Fruit fly (Drosophila melanogaster): ENCODE measurements around the gene Taf6.

The Taf6 gene

dm6 chr3L:19574452-19574851, 24.4 kb upstream of the Taf6 start:
- TF ChIP-seq Hr38 (GFP tag; optimal IDR thresholded peaks at IDR 0.05) (no peak), Sox102F (GFP tag; optimal IDR thresholded peaks at IDR 0.05) (no peak), salr (GFP tag; optimal IDR thresholded peaks at IDR 0.05) (no peak), Lpt (GFP tag; optimal IDR thresholded peaks at IDR 0.05) (no peak), svp (GFP tag) (no peak), CG4318 (GFP tag; optimal IDR thresholded peaks at IDR 0.05) (no peak), Sox15 (GFP tag; optimal IDR thresholded peaks at IDR 0.05) (no peak), Hr39 (GFP tag; optimal IDR thresholded peaks at IDR 0.05) (no peak), spab (GFP tag; optimal IDR thresholded peaks at IDR 0.05) (no peak), Eip78C (GFP tag) (no peak), CG6276 (GFP tag; optimal IDR thresholded peaks at IDR 0.05) (no peak), fd59A (GFP tag; optimal IDR thresholded peaks at IDR 0.05) (no peak), CG6808 (GFP tag; optimal IDR thresholded peaks at IDR 0.05) (no peak), Blimp-1 (GFP tag; optimal IDR thresholded peaks at IDR 0.05) (no peak), CG10669 (GFP tag; optimal IDR thresholded peaks at IDR 0.05) (no peak), CG16779 (tag; optimal IDR thresholded peaks at IDR 0.05) (no peak), CG8632 (GFP tag; optimal IDR thresholded peaks at IDR 0.05) (no peak)

- peak; percentile 17 for TF ChIP-seq achi (GFP tag; optimal IDR thresholded peaks at IDR 0.05)
- no peak for TF ChIP-seq CG34406 (GFP tag; optimal IDR thresholded peaks at IDR 0.05)
- TF ChIP-seq Smox (GFP tag; optimal IDR thresholded peaks at IDR 0.05) = peak; percentile 14
- peak; percentile 44 for TF ChIP-seq esn (GFP tag; optimal IDR thresholded peaks at IDR 0.05)
- peak; percentile 50 for TF ChIP-seq Met (GFP tag; optimal IDR thresholded peaks at IDR 0.05)
- TF ChIP-seq CG11902 (GFP tag; optimal IDR thresholded peaks at IDR 0.05) = no peak
- peak; percentile 64 for TF ChIP-seq vri (GFP tag; optimal IDR thresholded peaks at IDR 0.05)
- TF ChIP-seq Sox102F (GFP tag; optimal IDR thresholded peaks at IDR 0.05) = peak; percentile 30
- TF ChIP-seq CG7368 (GFP tag; optimal IDR thresholded peaks at IDR 0.05) = peak; percentile 7
- TF ChIP-seq pdm3 (GFP tag; optimal IDR thresholded peaks at IDR 0.05) = peak; percentile 4
- peak; percentile 29 for TF ChIP-seq CG8632 (GFP tag; optimal IDR thresholded peaks at IDR 0.05)
- TF ChIP-seq fkh (GFP tag; optimal IDR thresholded peaks at IDR 0.05) = peak; percentile 94
- TF ChIP-seq CG31627 (GFP tag; optimal IDR thresholded peaks at IDR 0.05) = peak; percentile 3
- peak; percentile 20 for TF ChIP-seq Eip78C (GFP tag)
- TF ChIP-seq svp (GFP tag) = peak; percentile 25
- TF ChIP-seq CG6163 (GFP tag; IDR thresholded peaks at IDR 0.05) = no peak
- peak; percentile 14 for TF ChIP-seq CG6792 (GFP tag; optimal IDR thresholded peaks at IDR 0.05)
- no peak for TF ChIP-seq CG32006 (GFP tag; optimal IDR thresholded peaks at IDR 0.05)
Observed at dm6 chr3L:19575650-19576049, 23.2 kb upstream of the Taf6 start.

dm6 chr3L:19579346-19579745, 19.5 kb upstream of the Taf6 start:
- TF ChIP-seq CG8632 (GFP tag; optimal IDR thresholded peaks at IDR 0.05) (no peak), CG6276 (GFP tag; optimal IDR thresholded peaks at IDR 0.05) (no peak), Smox (GFP tag; optimal IDR thresholded peaks at IDR 0.05) (no peak), ss (GFP tag; optimal IDR thresholded peaks at IDR 0.05) (no peak), net (GFP tag; optimal IDR thresholded peaks at IDR 0.05) (no peak), CG11294 (GFP tag; IDR thresholded peaks at IDR 0.05) (no peak), CG16779 (tag; optimal IDR thresholded peaks at IDR 0.05) (no peak), achi (GFP tag; optimal IDR thresholded peaks at IDR 0.05) (no peak), Gug (GFP tag; IDR thresholded peaks at IDR 0.05) (no peak), dsx (GFP tag; optimal IDR thresholded peaks at IDR 0.05; ENCODE audit: poor library complexity, severe bottlenecking) (no peak), CG7368 (GFP tag; optimal IDR thresholded peaks at IDR 0.05) (no peak), CG6163 (GFP tag; IDR thresholded peaks at IDR 0.05) (no peak), CG9139 (GFP tag; optimal IDR thresholded peaks at IDR 0.05) (no peak), Hr38 (GFP tag; optimal IDR thresholded peaks at IDR 0.05) (no peak), eg (GFP tag; IDR thresholded peaks at IDR 0.05) (no peak), CG6792 (GFP tag; optimal IDR thresholded peaks at IDR 0.05) (no peak)
